Worm (Caenorhabditis elegans) whole organism, L4 larva: ENCODE results near the gene Y32H12A.6.
A peak's percentile ranks its signal among the peaks of the same experiment; 100 is the strongest.

Experiments
- F10B5.3 ChIP-seq: sonication (generic microtip); optimal IDR thresholded peaks from 2 replicates; lab custom pipeline; 2016; ENCODE audit warnings: mild to moderate bottlenecking, missing genetic modification characterization, missing compliant biosample characterization
- F26F4.8 ChIP-seq: fragments of 200-800 bp; sonication (Bioruptor generic); conservative IDR thresholded peaks from 2 replicates; pipeline ENCODE4 v1.3.6; 2022; ENCODE audit warnings: missing genetic modification characterization, missing compliant biosample characterization
- F49E8.2 ChIP-seq: sonication (generic microtip); optimal IDR thresholded peaks from 2 replicates; lab custom pipeline; 2016; ENCODE audit warnings: missing compliant biosample characterization, mild to moderate bottlenecking, missing genetic modification characterization, borderline replicate concordance
- T26A8.4 ChIP-seq: fragments of 200-800 bp; sonication (Bioruptor generic); IDR thresholded peaks from 2 replicates; pipeline ENCODE4 v1.3.6; 2022; ENCODE audit warnings: missing genetic modification characterization, missing compliant biosample characterization
- Y48G9A.11 ChIP-seq: fragments of 200-800 bp; sonication (Bioruptor generic); IDR thresholded peaks from 2 replicates; pipeline ENCODE4 v1.3.6; 2022; ENCODE audit warnings: missing genetic modification reagents, missing genetic modification characterization, missing compliant biosample characterization
- aha-1 ChIP-seq: fragments of 150-350 bp; peaks from one replicate; lab custom pipeline; 2014; ENCODE audit warnings: missing biosample characterization, missing genetic modification characterization
- aly-2 ChIP-seq: sonication (generic microtip); optimal IDR thresholded peaks from 2 replicates; lab custom pipeline; 2018; ENCODE audit warnings: missing biosample characterization, missing genetic modification characterization
- ama-1 ChIP-seq: fragments of 150-350 bp; optimal IDR thresholded peaks from 2 replicates; lab custom pipeline; 2014; ENCODE audit warnings: inconsistent platforms, mixed read lengths
- ceh-32 ChIP-seq: sonication (generic microtip); optimal IDR thresholded peaks from 2 replicates; lab custom pipeline; 2016; ENCODE audit warnings: mild to moderate bottlenecking, missing genetic modification characterization, missing compliant biosample characterization; ENCODE audit not compliant: poor library complexity
- ceh-62 ChIP-seq: sonication (generic microtip); optimal IDR thresholded peaks from 2 replicates; lab custom pipeline; 2017; ENCODE audit warnings: missing biosample characterization, missing genetic modification characterization
- ces-1 ChIP-seq: fragments of 150-350 bp; sonication (generic microtip); optimal IDR thresholded peaks from 4 replicates; lab custom pipeline; 2014; ENCODE audit warnings: missing biosample characterization, missing genetic modification reagents, missing genetic modification characterization
- cey-2 ChIP-seq: sonication (generic microtip); optimal IDR thresholded peaks from 3 replicates; lab custom pipeline; 2017; ENCODE audit warnings: missing genetic modification characterization, mild to moderate bottlenecking, missing compliant biosample characterization, antibody characterized with exemption, borderline replicate concordance; ENCODE audit not compliant: insufficient read depth
- ctbp-1 ChIP-seq: fragments of 200-800 bp; sonication (Bioruptor generic); IDR thresholded peaks from 2 replicates; pipeline ENCODE4 v1.3.6; 2022; ENCODE audit warnings: missing genetic modification reagents, missing genetic modification characterization, missing compliant biosample characterization
- daf-16 ChIP-seq, 3 experiments: sonication (generic microtip); optimal IDR thresholded peaks; 2 replicates each; lab custom pipeline; 2016 to 2017; ENCODE audit warnings: missing genetic modification characterization in 3 of 3, missing genetic modification reagents in 3 of 3, mild to moderate bottlenecking in 2 of 3, missing compliant biosample characterization in 2 of 3, missing biosample characterization in 1 of 3, moderate library complexity in 1 of 3
- dpl-1 ChIP-seq: fragments of 150-350 bp; optimal IDR thresholded peaks from 2 replicates; lab custom pipeline; 2014; ENCODE audit warnings: missing biosample characterization, missing genetic modification reagents, missing genetic modification characterization
- dve-1 ChIP-seq: sonication (generic microtip); optimal IDR thresholded peaks from 2 replicates; lab custom pipeline; 2017; ENCODE audit warnings: antibody characterized with exemption, mild to moderate bottlenecking, missing genetic modification characterization, missing compliant biosample characterization; ENCODE audit not compliant: insufficient read depth
- egl-43 ChIP-seq: fragments of 200-800 bp; sonication (Bioruptor generic); IDR thresholded peaks from 2 replicates; pipeline ENCODE4 v1.3.6; 2022; ENCODE audit warnings: missing genetic modification reagents, missing genetic modification characterization, missing compliant biosample characterization
- hlh-30 ChIP-seq: sonication (generic microtip); optimal IDR thresholded peaks from 2 replicates; lab custom pipeline; 2017; ENCODE audit warnings: antibody characterized with exemption, mild to moderate bottlenecking, missing genetic modification characterization, missing compliant biosample characterization; ENCODE audit not compliant: insufficient read depth
- jun-1 ChIP-seq: fragments of 150-350 bp; optimal IDR thresholded peaks from 2 replicates; lab custom pipeline; 2014; ENCODE audit warnings: missing biosample characterization, missing genetic modification reagents, missing genetic modification characterization
- lim-7 ChIP-seq: fragments of 200-800 bp; sonication (Bioruptor generic); IDR thresholded peaks from 2 replicates; pipeline ENCODE4 v1.3.6; 2022; ENCODE audit warnings: missing genetic modification characterization, missing compliant biosample characterization
- lin-13 ChIP-seq: fragments of 150-350 bp; optimal IDR thresholded peaks from 2 replicates; lab custom pipeline; 2014; ENCODE audit warnings: missing biosample characterization, missing genetic modification reagents, missing genetic modification characterization
- lin-29 ChIP-seq: fragments of 200-800 bp; sonication (Bioruptor generic); IDR thresholded peaks from 2 replicates; pipeline ENCODE4 v1.3.6; 2022; ENCODE audit warnings: missing genetic modification reagents, missing genetic modification characterization, missing compliant biosample characterization
- lin-38 ChIP-seq: fragments of 200-800 bp; sonication (Bioruptor generic); IDR thresholded peaks from 2 replicates; pipeline ENCODE4 v1.3.6; 2022; ENCODE audit warnings: missing genetic modification reagents, missing genetic modification characterization, missing compliant biosample characterization
- lin-39 ChIP-seq: fragments of 150-350 bp; optimal IDR thresholded peaks from 2 replicates; lab custom pipeline; 2014; ENCODE audit warnings: missing biosample characterization, missing genetic modification reagents, missing genetic modification characterization
- lsy-2 ChIP-seq, 2 experiments: fragments of 150-350 bp in 1 of 2; sonication (generic microtip) in 1 of 2; optimal IDR thresholded peaks; 2 replicates each; lab custom pipeline; 2014 to 2017; ENCODE audit warnings: missing biosample characterization in 2 of 2, missing genetic modification characterization in 2 of 2
- mep-1 ChIP-seq: fragments of 150-350 bp; sonication (generic microtip); optimal IDR thresholded peaks from 3 replicates; lab custom pipeline; 2014; ENCODE audit warnings: missing biosample characterization, missing genetic modification characterization
- mes-2 ChIP-seq: sonication (generic microtip); optimal IDR thresholded peaks from 2 replicates; lab custom pipeline; 2016; ENCODE audit warnings: missing genotype, mild to moderate bottlenecking, missing genetic modification characterization, missing compliant biosample characterization; ENCODE audit not compliant: poor library complexity, severe bottlenecking
- mxl-3 ChIP-seq: fragments of 200-800 bp; sonication (Bioruptor generic); optimal IDR thresholded peaks from 2 replicates; lab custom pipeline; 2018; ENCODE audit warnings: mild to moderate bottlenecking, missing genetic modification characterization, missing compliant biosample characterization
- nhr-102 ChIP-seq: sonication (generic microtip); optimal IDR thresholded peaks from 2 replicates; lab custom pipeline; 2016; ENCODE audit warnings: mild to moderate bottlenecking, missing genetic modification characterization, moderate library complexity, missing compliant biosample characterization
- nhr-11 ChIP-seq: fragments of 150-350 bp; optimal IDR thresholded peaks from 2 replicates; lab custom pipeline; 2014; ENCODE audit warnings: missing biosample characterization, missing genetic modification characterization
- nhr-111 ChIP-seq: fragments of 200-800 bp; sonication (Bioruptor generic); optimal IDR thresholded peaks from 2 replicates; lab custom pipeline; 2018; ENCODE audit warnings: mild to moderate bottlenecking, missing genetic modification characterization, missing compliant biosample characterization
- nhr-25 ChIP-seq: sonication (generic microtip); optimal IDR thresholded peaks from 2 replicates; lab custom pipeline; 2017; ENCODE audit warnings: missing genetic modification characterization, mild to moderate bottlenecking, missing compliant biosample characterization, antibody characterized with exemption, moderate library complexity, borderline replicate concordance; ENCODE audit not compliant: insufficient read depth
- nhr-28 ChIP-seq: fragments of 150-350 bp; optimal IDR thresholded peaks from 2 replicates; lab custom pipeline; 2014; ENCODE audit warnings: missing biosample characterization, missing genetic modification characterization
- nhr-41 ChIP-seq: fragments of 200-800 bp; sonication (Bioruptor generic); IDR thresholded peaks from 2 replicates; pipeline ENCODE4 v1.3.6; 2022; ENCODE audit warnings: missing genetic modification reagents, missing genetic modification characterization, missing compliant biosample characterization
- nhr-6 ChIP-seq: fragments of 150-350 bp; optimal IDR thresholded peaks from 2 replicates; lab custom pipeline; 2014; ENCODE audit warnings: missing biosample characterization, missing genetic modification characterization
- nhr-77 ChIP-seq: fragments of 150-350 bp; optimal IDR thresholded peaks from 2 replicates; lab custom pipeline; 2014; ENCODE audit warnings: missing biosample characterization, missing genetic modification characterization
- php-3 ChIP-seq: fragments of 200-800 bp; sonication (Bioruptor generic); IDR thresholded peaks from 2 replicates; pipeline ENCODE4 v1.3.6; 2022; ENCODE audit warnings: missing genetic modification reagents, missing genetic modification characterization, missing compliant biosample characterization
- pqm-1 ChIP-seq: sonication (generic microtip); optimal IDR thresholded peaks from 2 replicates; lab custom pipeline; 2017; ENCODE audit warnings: missing biosample characterization, missing genetic modification characterization
- snpc-1.2 ChIP-seq: fragments of 200-800 bp; sonication (Bioruptor generic); IDR thresholded peaks from 2 replicates; pipeline ENCODE4 v1.3.6; 2022; ENCODE audit warnings: missing genetic modification reagents, missing genetic modification characterization, missing compliant biosample characterization
- snpc-4 ChIP-seq: fragments of 150-350 bp; optimal IDR thresholded peaks from 2 replicates; lab custom pipeline; 2014; ENCODE audit warnings: missing biosample characterization, missing genetic modification characterization
- vab-7 ChIP-seq: fragments of 200-800 bp; sonication (Bioruptor generic); IDR thresholded peaks from 2 replicates; pipeline ENCODE4 v1.3.6; 2022; ENCODE audit warnings: missing genetic modification reagents, missing genetic modification characterization, missing compliant biosample characterization
- zag-1 ChIP-seq: fragments of 150-350 bp; optimal IDR thresholded peaks from 2 replicates; lab custom pipeline; 2014; ENCODE audit warnings: missing biosample characterization, missing genetic modification characterization
- zip-11 ChIP-seq: fragments of 200-800 bp; sonication (Bioruptor generic); IDR thresholded peaks from 2 replicates; pipeline ENCODE4 v1.3.6; 2022; ENCODE audit warnings: missing genetic modification characterization, missing compliant biosample characterization
- ztf-7 ChIP-seq: fragments of 150-350 bp; optimal IDR thresholded peaks from 2 replicates; lab custom pipeline; 2014; ENCODE audit warnings: missing biosample characterization, missing genetic modification characterization

Gene Y32H12A.6

ce11 chrIII:5380554-5380953 is 1.4 kb downstream of the Y32H12A.6 start:
- TF ChIP-seq lsy-2 (tag; optimal IDR thresholded peaks at IDR 0.05; lab: Kevin White, UChicago) (peak in 1 of 2 experiments; percentile 10), F49E8.2 (tag; lab: Kevin White, UChicago) (peak; percentile 73), nhr-25 (tag; lab: Kevin White, UChicago) (no peak), lin-29 (GFP tag; lab: Robert Waterston, UW) (no peak), Y48G9A.11 (GFP tag; lab: Robert Waterston, UW) (0 out of 2 replicates have a peak, but pooled peaks have one; percentile 10), snpc-1.2 (GFP tag; lab: Robert Waterston, UW) (0 out of 2 replicates have a peak, but pooled peaks have one; percentile 40), F10B5.3 (tag; lab: Kevin White, UChicago) (no peak), php-3 (GFP tag; lab: Robert Waterston, UW) (no peak)

ce11 chrIII:5379879-5380331 is 2.1 kb downstream of the Y32H12A.6 start, which contains the start of gene paqr-2:
TSS of gene paqr-2 (minus strand) at chrIII:5379929.
- TF ChIP-seq dve-1 (tag; lab: Kevin White, UChicago) (peak; percentile 27), nhr-102 (tag; lab: Kevin White, UChicago) (no peak), lim-7 (0 out of 2 replicates have a peak, but pooled peaks have one; percentile 48), egl-43 (GFP tag; lab: Robert Waterston, UW) (0 out of 2 replicates have a peak, but pooled peaks have one; percentile 45), dpl-1 (GFP tag; lab: Kevin White, UChicago) (peak; percentile 27), mes-2 (tag; lab: Kevin White, UChicago) (peak; percentile 53), pqm-1 (peak; percentile 51), ceh-62 (tag; lab: Kevin White, UChicago) (no peak), lsy-2 (tag; optimal IDR thresholded peaks at IDR 0.05; lab: Kevin White, UChicago) (peak in 1 of 2 experiments; percentile 32), nhr-6 (tag; lab: Kevin White, UChicago) (no peak), mxl-3 (GFP tag; lab: Kevin White, UChicago) (peak; percentile 41), nhr-77 (no peak), nhr-28 (tag; lab: Kevin White, UChicago) (peak; percentile 66), lin-38 (GFP tag; lab: Robert Waterston, UW) (peak; percentile 62), hlh-30 (peak; percentile 83), aha-1 (tag; lab: Kevin White, UChicago) (no peak), nhr-11 (peak; percentile 21), mep-1 (tag; lab: Kevin White, UChicago) (peak; percentile 35)

ce11 chrIII:5375001-5375532 is 6.9 kb downstream of the Y32H12A.6 start:
- TF ChIP-seq nhr-111 (GFP tag; lab: Kevin White, UChicago), result no peak
- peak; percentile 10 for TF ChIP-seq hlh-30
- TF ChIP-seq lin-39 (tag; lab: Kevin White, UChicago), result no peak
- no peak for TF ChIP-seq snpc-1.2 (GFP tag; lab: Robert Waterston, UW)
- peak; percentile 9 for TF ChIP-seq dve-1 (tag; lab: Kevin White, UChicago)
- TF ChIP-seq daf-16 (GFP tag; optimal IDR thresholded peaks at IDR 0.05; lab: Kevin White, UChicago), result no peak
- TF ChIP-seq daf-16 (tag; optimal IDR thresholded peaks at IDR 0.05; lab: Kevin White, UChicago), result peak; percentile 57
- no peak for TF ChIP-seq snpc-4 (tag; lab: Kevin White, UChicago)
- no peak for TF ChIP-seq nhr-102 (tag; lab: Kevin White, UChicago)
- 0 out of 2 replicates have a peak, but pooled peaks have one; percentile 49 for TF ChIP-seq Y48G9A.11 (GFP tag; lab: Robert Waterston, UW)
- TF ChIP-seq ama-1 (lab: Kevin White, UChicago), result no peak
- no peak for TF ChIP-seq ctbp-1
- TF ChIP-seq lin-13, result no peak
- 0 out of 2 replicates have a peak, but pooled peaks have one; percentile 7 for TF ChIP-seq T26A8.4 (GFP tag; lab: Robert Waterston, UW)
- no peak for TF ChIP-seq ceh-32 (tag; lab: Kevin White, UChicago)
- no peak for TF ChIP-seq zag-1 (tag; lab: Kevin White, UChicago)
- TF ChIP-seq cey-2 (tag; lab: Kevin White, UChicago), result no peak
- no peak for TF ChIP-seq ztf-7 (tag; lab: Kevin White, UChicago)
- TF ChIP-seq lsy-2 (tag; optimal IDR thresholded peaks at IDR 0.05; lab: Kevin White, UChicago), result peak in 1 of 2 experiments; percentile 42
- TF ChIP-seq ces-1 (GFP tag; lab: Kevin White, UChicago), result no peak
- TF ChIP-seq F49E8.2 (tag; lab: Kevin White, UChicago), result no peak
- no peak for TF ChIP-seq lin-29 (GFP tag; lab: Robert Waterston, UW)
- TF ChIP-seq jun-1, result no peak
- no peak for TF ChIP-seq aly-2
- no peak for TF ChIP-seq nhr-41 (GFP tag; lab: Robert Waterston, UW)
- TF ChIP-seq dpl-1 (GFP tag; lab: Kevin White, UChicago), result peak; percentile 2
- TF ChIP-seq zip-11 (GFP tag; lab: Robert Waterston, UW), result no peak
- TF ChIP-seq vab-7 (GFP tag; lab: Robert Waterston, UW), result no peak
- TF ChIP-seq F26F4.8 (GFP tag; lab: Robert Waterston, UW), result no peak
